Worm (Caenorhabditis elegans) whole organism, mixed stage, embryonic: ENCODE data around the gene arrd-15.

Experiments
- M03D4.4 ChIP-seq: sonication (generic microtip); optimal IDR thresholded peaks from 2 replicates; lab custom pipeline; 2017; ENCODE audit warnings: mild to moderate bottlenecking, missing genetic modification characterization, missing compliant biosample characterization
- bed-3 ChIP-seq: fragments of 200-800 bp; sonication (Bioruptor generic); optimal IDR thresholded peaks from 3 replicates; lab custom pipeline; 2018; ENCODE audit warnings: mild to moderate bottlenecking, missing genetic modification characterization, moderate library complexity, missing compliant biosample characterization
- ceh-43 ChIP-seq: fragments of 200-800 bp; sonication (Bioruptor generic); optimal IDR thresholded peaks from 2 replicates; lab custom pipeline; 2018; ENCODE audit warnings: mild to moderate bottlenecking, missing genetic modification characterization, moderate library complexity, missing compliant biosample characterization
- ceh-83 ChIP-seq: fragments of 200-800 bp; sonication (Bioruptor generic); optimal IDR thresholded peaks from 2 replicates; lab custom pipeline; 2018; ENCODE audit warnings: mild to moderate bottlenecking, missing genetic modification characterization, missing compliant biosample characterization
- ces-1 ChIP-seq: fragments of 150-350 bp; optimal IDR thresholded peaks from 2 replicates; lab custom pipeline; 2014; ENCODE audit warnings: missing biosample characterization, missing genetic modification reagents, missing genetic modification characterization
- cnd-1 ChIP-seq: fragments of 200-800 bp; sonication (Bioruptor generic); optimal IDR thresholded peaks from 2 replicates; lab custom pipeline; 2018; ENCODE audit warnings: mild to moderate bottlenecking, missing genetic modification characterization, missing compliant biosample characterization
- drap-1 ChIP-seq: fragments of 200-800 bp; sonication (Bioruptor generic); optimal IDR thresholded peaks from 3 replicates; lab custom pipeline; 2018; ENCODE audit warnings: mild to moderate bottlenecking, missing genetic modification characterization, missing compliant biosample characterization
- elt-1 ChIP-seq: sonication (generic microtip); optimal IDR thresholded peaks from 2 replicates; lab custom pipeline; 2017; ENCODE audit warnings: missing genetic modification characterization, mild to moderate bottlenecking, missing compliant biosample characterization, antibody characterized with exemption, moderate library complexity, borderline replicate concordance; ENCODE audit not compliant: insufficient read depth
- flh-1 ChIP-seq: fragments of 200-800 bp; sonication (Bioruptor generic); optimal IDR thresholded peaks from 2 replicates; lab custom pipeline; 2018; ENCODE audit warnings: mild to moderate bottlenecking, missing genetic modification characterization, moderate library complexity, missing compliant biosample characterization
- ham-2 ChIP-seq: fragments of 200-800 bp; sonication (Bioruptor generic); optimal IDR thresholded peaks from 2 replicates; lab custom pipeline; 2018; ENCODE audit warnings: mild to moderate bottlenecking, missing genetic modification characterization, missing compliant biosample characterization
- hlh-1 ChIP-seq: fragments of 150-350 bp; optimal IDR thresholded peaks from 2 replicates; lab custom pipeline; 2014; ENCODE audit warnings: missing biosample characterization, missing genetic modification reagents, missing genetic modification characterization
- lin-13 ChIP-seq: fragments of 150-350 bp; optimal IDR thresholded peaks from 2 replicates; lab custom pipeline; 2014; ENCODE audit warnings: missing biosample characterization, missing genetic modification characterization
- lin-32 ChIP-seq: fragments of 200-800 bp; sonication (Bioruptor generic); optimal IDR thresholded peaks from 2 replicates; lab custom pipeline; 2018; ENCODE audit warnings: mild to moderate bottlenecking, missing genetic modification characterization, missing compliant biosample characterization
- lsy-2 ChIP-seq: fragments of 150-350 bp; optimal IDR thresholded peaks from 2 replicates; lab custom pipeline; 2014; ENCODE audit warnings: missing biosample characterization, missing genetic modification characterization
- mep-1 ChIP-seq: fragments of 150-350 bp; optimal IDR thresholded peaks from 2 replicates; lab custom pipeline; 2017; ENCODE audit warnings: missing biosample characterization, missing genetic modification reagents, missing genetic modification characterization, inconsistent platforms
- mls-2 ChIP-seq: sonication (generic microtip); optimal IDR thresholded peaks from 2 replicates; lab custom pipeline; 2016; ENCODE audit warnings: mild to moderate bottlenecking, missing genetic modification characterization, moderate library complexity, missing compliant biosample characterization
- nhr-12 ChIP-seq: fragments of 150-350 bp; optimal IDR thresholded peaks from 2 replicates; lab custom pipeline; 2014; ENCODE audit warnings: missing biosample characterization, missing genetic modification characterization
- nhr-237 ChIP-seq: fragments of 150-350 bp; optimal IDR thresholded peaks from 2 replicates; lab custom pipeline; 2014; ENCODE audit warnings: missing biosample characterization, missing genetic modification characterization
- pha-4 ChIP-seq: fragments of 150-350 bp; optimal IDR thresholded peaks from 2 replicates; lab custom pipeline; 2018; ENCODE audit warnings: missing biosample characterization, missing genetic modification reagents, missing genetic modification characterization
- sem-2 ChIP-seq: fragments of 200-800 bp; sonication (Bioruptor generic); optimal IDR thresholded peaks from 2 replicates; lab custom pipeline; 2018; ENCODE audit warnings: mild to moderate bottlenecking, missing genetic modification characterization, missing compliant biosample characterization
- sptf-1 ChIP-seq: sonication (generic microtip); optimal IDR thresholded peaks from 2 replicates; lab custom pipeline; 2017; ENCODE audit warnings: mild to moderate bottlenecking, missing genetic modification characterization, moderate library complexity, missing compliant biosample characterization
- tbx-8 ChIP-seq: fragments of 200-800 bp; sonication (Bioruptor generic); optimal IDR thresholded peaks from 2 replicates; lab custom pipeline; 2018; ENCODE audit warnings: mild to moderate bottlenecking, missing genetic modification characterization, moderate library complexity, missing compliant biosample characterization
- unc-120 ChIP-seq: sonication (generic microtip); optimal IDR thresholded peaks from 2 replicates; lab custom pipeline; 2017; ENCODE audit warnings: missing genetic modification characterization, missing compliant biosample characterization; ENCODE audit not compliant: poor library complexity, severe bottlenecking
- unc-39 ChIP-seq: fragments of 150-350 bp; optimal IDR thresholded peaks from 2 replicates; lab custom pipeline; 2014; ENCODE audit warnings: missing biosample characterization, missing genetic modification characterization
- zip-8 ChIP-seq: fragments of 150-350 bp; optimal IDR thresholded peaks from 2 replicates; lab custom pipeline; 2014; ENCODE audit warnings: missing biosample characterization, missing genetic modification characterization
- ztf-11 ChIP-seq: fragments of 150-350 bp; optimal IDR thresholded peaks from 2 replicates; lab custom pipeline; 2014; ENCODE audit warnings: missing biosample characterization, missing genetic modification characterization

The arrd-15 gene

DNA sequence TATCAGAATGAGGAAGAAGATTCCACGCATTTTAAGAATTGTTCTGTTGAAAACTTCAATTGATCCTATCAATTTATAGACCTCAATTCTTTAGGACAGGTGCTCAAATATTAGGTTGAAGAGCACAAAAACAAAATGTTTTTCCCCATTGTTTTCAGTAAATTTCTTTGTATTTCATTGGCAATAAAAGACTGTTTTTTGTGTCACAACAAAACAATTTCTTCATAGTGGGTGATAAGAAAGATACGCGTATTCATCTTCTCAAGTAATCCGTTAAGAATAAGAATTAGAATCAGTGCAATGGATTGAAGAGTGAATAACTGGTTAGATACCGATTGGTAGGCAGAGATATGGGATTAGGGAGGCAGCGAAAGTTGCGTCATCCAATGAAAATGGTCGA, 30.8 kb downstream of the arrd-15 start, which contains the start of gene ZK643.6:
Gene ZK643.6 (minus strand): TSS at position 101 of the 400 bp plus-strand sequence.
- TF ChIP-seq lin-13 (no peak), zip-8 (peak; percentile 29)

DNA sequence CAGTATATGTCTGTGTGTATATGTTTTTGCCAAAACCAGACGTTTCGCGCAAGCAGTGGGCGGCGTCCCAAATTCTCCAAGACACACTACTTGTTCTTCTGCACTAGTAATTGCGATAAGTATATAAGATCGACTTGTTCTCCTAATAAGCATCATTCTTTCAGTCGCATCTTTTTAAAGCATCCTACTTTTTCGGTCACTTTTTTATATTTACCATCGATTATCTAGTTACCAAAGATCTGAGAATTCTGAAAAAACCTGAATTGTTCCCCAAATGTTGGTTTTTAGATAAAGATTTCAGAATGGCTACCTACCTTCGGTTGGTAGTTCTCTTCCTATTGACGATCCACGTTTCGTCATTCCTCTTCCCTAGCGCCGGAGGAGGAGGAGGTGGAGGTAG, 32.2 kb downstream of the arrd-15 start, which contains the start of gene grl-25:
Gene grl-25 (plus strand): TSS at position 301 of the 400 bp plus-strand sequence.
- TF ChIP-seq nhr-237 (tag; lab: Kevin White, UChicago) (no peak), drap-1 (no peak), sem-2 (GFP tag; lab: Kevin White, UChicago) (no peak), elt-1 (tag; lab: Kevin White, UChicago) (no peak), ztf-11 (tag; lab: Kevin White, UChicago) (no peak), cnd-1 (tag; lab: Kevin White, UChicago) (no peak), bed-3 (no peak)

DNA sequence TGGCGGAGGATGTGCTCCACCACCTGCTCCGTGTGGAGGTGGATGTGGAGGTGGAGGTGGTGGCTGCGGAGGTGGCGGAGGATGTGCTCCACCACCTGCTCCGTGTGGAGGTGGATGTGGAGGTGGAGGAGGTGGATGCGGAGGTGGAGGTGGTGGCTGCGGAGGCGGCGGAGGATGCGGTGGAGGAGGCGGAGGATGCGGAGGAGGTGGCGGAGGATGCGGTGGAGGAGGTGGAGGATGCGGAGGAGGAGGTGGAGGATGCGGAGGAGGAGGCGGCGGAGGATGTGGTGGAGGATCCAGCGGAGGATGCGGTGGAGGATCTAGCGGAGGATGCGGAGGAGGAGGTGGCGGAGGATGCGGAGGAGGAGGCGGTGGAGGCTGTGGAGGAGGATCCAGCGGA, 32.7 kb downstream of the arrd-15 start:
- no peak for TF ChIP-seq lin-13
- TF ChIP-seq sptf-1 (tag; lab: Kevin White, UChicago): peak; percentile 21
- peak; percentile 40 for TF ChIP-seq cnd-1 (tag; lab: Kevin White, UChicago)
- TF ChIP-seq M03D4.4: no peak

DNA sequence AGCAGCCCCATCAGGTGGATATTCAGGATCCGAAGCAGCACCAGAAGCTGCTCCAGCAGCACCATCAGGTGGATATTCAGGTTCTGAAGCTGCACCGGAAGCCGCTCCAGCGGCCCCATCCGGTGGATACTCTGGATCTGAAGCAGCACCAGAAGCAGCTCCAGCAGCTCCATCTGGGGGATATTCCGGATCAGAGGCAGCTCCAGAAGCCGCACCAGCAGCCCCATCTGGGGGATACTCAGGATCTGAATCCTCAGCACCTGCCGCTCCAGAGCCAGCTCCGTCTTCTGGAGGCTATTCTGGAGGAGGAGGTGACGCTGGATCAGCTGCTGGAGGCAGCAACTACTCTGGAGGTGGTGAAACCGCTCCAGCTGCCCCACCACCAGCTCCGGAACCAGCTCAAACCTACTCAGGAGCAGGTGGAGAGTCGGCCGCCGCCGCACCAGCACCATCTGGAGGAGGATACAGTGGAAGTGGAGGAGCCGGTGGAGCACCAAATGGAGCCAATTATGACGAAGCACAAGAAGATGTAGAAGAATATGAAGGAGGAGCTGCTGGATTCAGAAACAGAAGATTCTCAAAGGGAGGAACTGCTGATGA, 35.0 kb downstream of the arrd-15 start:
- TF ChIP-seq drap-1 (no peak), unc-39 (tag; lab: Kevin White, UChicago) (no peak), hlh-1 (tag; lab: Kevin White, UChicago) (no peak), cnd-1 (tag; lab: Kevin White, UChicago) (no peak), ceh-43 (no peak), lin-32 (GFP tag; lab: Kevin White, UChicago) (no peak), sptf-1 (tag; lab: Kevin White, UChicago) (no peak), unc-120 (tag; lab: Kevin White, UChicago) (no peak), nhr-237 (tag; lab: Kevin White, UChicago) (no peak), mep-1 (tag; lab: Kevin White, UChicago) (no peak)
- TF ChIP-seq, all 35 proteins: peak for 0

DNA sequence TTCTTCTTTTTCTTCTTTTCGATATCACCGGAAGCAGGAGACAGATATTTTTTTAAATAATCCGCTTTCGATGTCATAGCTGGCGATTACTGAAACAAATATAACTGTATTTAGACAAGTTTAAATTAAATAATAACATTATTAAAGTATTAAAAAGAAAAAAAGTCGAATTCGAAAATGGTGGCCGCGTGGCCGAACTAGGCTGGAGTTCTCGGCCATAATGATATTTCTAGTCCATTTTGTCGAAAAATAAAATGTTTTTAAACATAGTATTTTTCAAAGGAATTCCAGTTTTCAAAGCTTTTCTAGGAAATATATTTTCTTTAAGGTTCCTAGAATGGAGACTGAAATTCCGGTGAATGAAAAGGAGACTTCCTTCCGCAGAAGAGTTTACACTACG, 37.8 kb downstream of the arrd-15 start, which contains the start of the genes bud-13 and rpap-2:
Gene bud-13 (minus strand): TSS at position 89 of the 400 bp plus-strand sequence.
Gene rpap-2 (plus strand): TSS at position 329 of the 400 bp plus-strand sequence.
- TF ChIP-seq cnd-1 (tag; lab: Kevin White, UChicago): no peak
- no peak for TF ChIP-seq sem-2 (GFP tag; lab: Kevin White, UChicago)
- no peak for TF ChIP-seq nhr-12 (tag; lab: Kevin White, UChicago)
- no peak for TF ChIP-seq nhr-237 (tag; lab: Kevin White, UChicago)
- TF ChIP-seq pha-4 (tag; lab: Kevin White, UChicago): no peak
- TF ChIP-seq drap-1: no peak
- no peak for TF ChIP-seq ham-2 (GFP tag; lab: Kevin White, UChicago)
- TF ChIP-seq unc-120 (tag; lab: Kevin White, UChicago): no peak
- TF ChIP-seq ces-1: no peak
- TF ChIP-seq zip-8: no peak
- no peak for TF ChIP-seq hlh-1 (tag; lab: Kevin White, UChicago)
- no peak for TF ChIP-seq flh-1 (GFP tag; lab: Kevin White, UChicago)
- TF ChIP-seq, all 35 proteins: peak for 0

DNA sequence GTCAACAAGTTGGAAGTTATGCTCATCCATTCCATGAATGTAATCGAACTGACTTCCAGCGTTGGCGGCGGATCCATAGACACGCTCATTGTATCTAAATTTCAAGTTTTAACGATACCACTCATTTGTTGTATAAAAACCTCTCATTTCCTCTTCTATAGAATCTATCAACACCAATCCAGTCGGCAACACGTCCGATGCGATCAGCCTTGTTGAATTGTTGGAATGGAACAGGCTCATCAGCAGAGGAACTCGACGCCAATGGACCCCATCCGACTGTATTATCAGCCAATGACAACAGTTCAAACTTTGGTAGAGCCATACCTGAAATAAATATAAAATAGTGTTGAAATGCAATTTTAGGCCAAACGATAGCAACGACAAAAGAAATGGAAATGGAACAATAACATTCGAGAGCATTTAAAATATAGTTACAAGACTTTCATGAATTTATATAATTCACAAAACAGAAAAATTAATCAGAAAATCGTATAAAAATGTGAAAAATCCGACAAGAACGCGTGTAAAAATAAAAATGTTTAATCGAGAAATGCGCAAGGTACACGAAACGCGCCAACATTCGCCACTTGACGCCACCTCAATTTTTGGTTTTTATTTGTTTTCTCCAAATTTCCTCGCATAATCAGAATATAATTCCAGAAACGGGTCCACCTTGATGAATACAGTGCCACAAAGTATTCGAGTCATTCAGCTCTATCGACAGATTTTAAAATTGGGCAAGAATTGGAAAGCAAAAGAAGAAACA, 41.6 kb downstream of the arrd-15 start, which contains the start of the genes eif-3.D and R08D7.4:
Gene eif-3.D (minus strand): TSS at position 324 of the 766 bp plus-strand sequence.
Gene R08D7.4 (plus strand): TSS at position 638 of the 766 bp plus-strand sequence.
- TF ChIP-seq lsy-2 (tag; lab: Kevin White, UChicago) (peak; percentile 56), cnd-1 (tag; lab: Kevin White, UChicago) (peak; percentile 9), nhr-237 (tag; lab: Kevin White, UChicago) (peak; percentile 33), tbx-8 (GFP tag; lab: Kevin White, UChicago) (no peak), lin-13 (peak; percentile 31), ceh-83 (GFP tag; lab: Kevin White, UChicago) (no peak), ztf-11 (tag; lab: Kevin White, UChicago) (peak; percentile 46), sem-2 (GFP tag; lab: Kevin White, UChicago) (no peak), unc-120 (tag; lab: Kevin White, UChicago) (peak; percentile 37), bed-3 (peak; percentile 16), pha-4 (tag; lab: Kevin White, UChicago) (peak; percentile 49), M03D4.4 (peak; percentile 58), ces-1 (no peak), mls-2 (peak; percentile 64), sptf-1 (tag; lab: Kevin White, UChicago) (peak; percentile 79)
